Fruit fly (Drosophila melanogaster): ENCODE measurements around the gene CG1792.

DNA sequence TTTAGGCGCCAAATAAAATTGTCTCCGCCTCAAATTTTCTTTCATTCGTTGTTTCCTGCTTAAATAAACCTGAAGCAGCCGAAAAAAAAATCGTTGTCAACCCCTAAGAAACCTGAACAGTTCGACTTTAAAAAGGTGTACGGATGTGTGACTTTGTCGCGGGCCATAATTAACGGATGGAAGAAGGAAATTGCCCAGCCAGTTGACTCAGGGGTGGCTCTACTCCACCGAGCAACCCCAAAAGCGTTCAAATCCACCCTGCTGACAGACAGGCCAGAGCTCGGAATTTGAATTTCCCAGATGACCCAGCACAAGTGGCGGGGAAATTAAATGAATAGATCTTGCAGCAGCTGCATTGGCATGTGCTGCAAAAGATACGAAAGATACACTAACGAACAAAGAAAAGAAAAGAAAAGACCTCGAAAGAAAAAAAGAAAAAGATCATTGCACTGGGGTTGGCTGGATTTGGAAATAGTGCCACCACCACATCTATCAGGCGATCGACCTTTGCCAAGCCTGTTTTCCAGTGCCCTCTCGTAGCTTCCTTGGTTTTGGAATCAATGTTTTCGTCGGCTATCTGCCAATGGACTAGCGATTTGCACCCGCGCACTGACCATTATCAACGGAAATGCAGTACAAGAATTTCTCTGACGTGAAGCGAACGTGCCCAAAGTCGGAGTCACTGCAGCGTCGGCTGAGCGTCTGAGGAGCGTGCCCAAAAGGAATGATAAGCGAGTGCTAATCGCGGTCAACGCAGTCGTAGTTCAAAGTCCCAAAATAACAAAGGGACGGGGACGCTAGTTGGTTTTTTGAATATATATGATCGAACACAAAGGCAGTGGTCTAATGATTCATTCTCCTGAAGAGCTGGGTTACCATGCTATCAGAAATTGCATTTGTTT lies 9.6 kb upstream of the CG1792 start:
- TF ChIP-seq achi (GFP tag; optimal IDR thresholded peaks at IDR 0.05), result no peak
- peak; percentile 57 for TF ChIP-seq svp (GFP tag)
- TF ChIP-seq CG11902 (GFP tag; optimal IDR thresholded peaks at IDR 0.05), result no peak
- no peak for TF ChIP-seq CG6854 (GFP tag; optimal IDR thresholded peaks at IDR 0.05)
- no peak for TF ChIP-seq CG11762 (GFP tag; optimal IDR thresholded peaks at IDR 0.05; ENCODE audit: insufficient read depth)
- TF ChIP-seq CG1621 (tag; optimal IDR thresholded peaks at IDR 0.05), result no peak
